Worm (Caenorhabditis elegans) whole organism, L2 larva: Measurements from ENCODE around the gene rpl-23.
A peak's percentile ranks its signal among the peaks of the same experiment; 100 is the strongest.

Source experiments
- C34F6.9 ChIP-seq: fragments of 150-350 bp; optimal IDR thresholded peaks from 2 replicates; lab custom pipeline; 2014; ENCODE audit warnings: missing biosample characterization, missing genetic modification characterization
- F13H6.1 ChIP-seq: sonication (generic microtip); optimal IDR thresholded peaks from 2 replicates; lab custom pipeline; 2016; ENCODE audit warnings: missing genetic modification characterization, missing compliant biosample characterization
- ZK546.5 ChIP-seq: sonication (generic microtip); optimal IDR thresholded peaks from 2 replicates; lab custom pipeline; 2017; ENCODE audit warnings: missing biosample characterization, missing genetic modification characterization
- ama-1 ChIP-seq: fragments of 150-350 bp; optimal IDR thresholded peaks from 2 replicates; lab custom pipeline; 2018; ENCODE audit warnings: inconsistent platforms
- ceh-16 ChIP-seq: fragments of 150-350 bp; optimal IDR thresholded peaks from 2 replicates; lab custom pipeline; 2014; ENCODE audit warnings: missing biosample characterization, missing genetic modification characterization
- ceh-82 ChIP-seq: fragments of 150-350 bp; optimal IDR thresholded peaks from 2 replicates; lab custom pipeline; 2014; ENCODE audit warnings: missing biosample characterization, missing genetic modification characterization
- crh-2 ChIP-seq: sonication (generic microtip); optimal IDR thresholded peaks from 2 replicates; lab custom pipeline; 2017; ENCODE audit warnings: missing biosample characterization, missing genetic modification characterization
- dmd-4 ChIP-seq: sonication (generic microtip); optimal IDR thresholded peaks from 2 replicates; lab custom pipeline; 2017; ENCODE audit warnings: missing biosample characterization, missing genetic modification characterization
- egl-27 ChIP-seq: sonication (generic microtip); optimal IDR thresholded peaks from 3 replicates; lab custom pipeline; 2017; ENCODE audit warnings: missing biosample characterization, missing genetic modification reagents, missing genetic modification characterization
- fos-1 ChIP-seq: fragments of 150-350 bp; optimal IDR thresholded peaks from 2 replicates; lab custom pipeline; 2014; ENCODE audit warnings: missing biosample characterization, missing genetic modification characterization
- gmeb-1 ChIP-seq: fragments of 150-350 bp; optimal IDR thresholded peaks from 2 replicates; lab custom pipeline; 2014; ENCODE audit warnings: missing biosample characterization, missing genetic modification characterization
- lin-13 ChIP-seq: fragments of 150-350 bp; optimal IDR thresholded peaks from 2 replicates; lab custom pipeline; 2014; ENCODE audit warnings: missing biosample characterization, missing genetic modification reagents, missing genetic modification characterization
- lin-39 ChIP-seq: fragments of 150-350 bp; optimal IDR thresholded peaks from 2 replicates; lab custom pipeline; 2014; ENCODE audit warnings: missing biosample characterization, missing genetic modification reagents, missing genetic modification characterization
- lsy-2 ChIP-seq, 2 experiments: fragments of 150-350 bp in 1 of 2; sonication (generic microtip) in 1 of 2; optimal IDR thresholded peaks; 2 replicates each; lab custom pipeline; 2014 to 2017; ENCODE audit warnings: missing biosample characterization in 2 of 2, missing genetic modification characterization in 2 of 2
- mdl-1 ChIP-seq, 2 experiments: fragments of 150-350 bp in 1 of 2; sonication (generic microtip) in 1 of 2; optimal IDR thresholded peaks; 2 replicates each; lab custom pipeline; 2017; ENCODE audit warnings: missing biosample characterization in 2 of 2, missing genetic modification characterization in 2 of 2
- nhr-10 ChIP-seq: sonication (generic microtip); optimal IDR thresholded peaks from 2 replicates; lab custom pipeline; 2017; ENCODE audit warnings: missing biosample characterization, missing genetic modification characterization
- nhr-11 ChIP-seq: fragments of 150-350 bp; optimal IDR thresholded peaks from 2 replicates; lab custom pipeline; 2014; ENCODE audit warnings: missing biosample characterization, missing genetic modification characterization
- nhr-12 ChIP-seq: fragments of 150-350 bp; optimal IDR thresholded peaks from 2 replicates; lab custom pipeline; 2014; ENCODE audit warnings: missing biosample characterization, missing genetic modification characterization
- nhr-129 ChIP-seq: fragments of 150-350 bp; optimal IDR thresholded peaks from 2 replicates; lab custom pipeline; 2014; ENCODE audit warnings: missing biosample characterization, missing genetic modification characterization
- nhr-23 ChIP-seq: fragments of 150-350 bp; optimal IDR thresholded peaks from 2 replicates; lab custom pipeline; 2014; ENCODE audit warnings: missing biosample characterization, missing genetic modification reagents, missing genetic modification characterization
- nhr-237 ChIP-seq: fragments of 150-350 bp; optimal IDR thresholded peaks from 2 replicates; lab custom pipeline; 2014; ENCODE audit warnings: missing biosample characterization, missing genetic modification characterization
- nhr-25 ChIP-seq: fragments of 150-350 bp; sonication (generic microtip); optimal IDR thresholded peaks from 3 replicates; lab custom pipeline; 2014; ENCODE audit warnings: missing biosample characterization, missing genetic modification characterization
- nhr-6 ChIP-seq: fragments of 150-350 bp; optimal IDR thresholded peaks from 2 replicates; lab custom pipeline; 2014; ENCODE audit warnings: missing biosample characterization, missing genetic modification characterization
- nhr-77 ChIP-seq: fragments of 150-350 bp; optimal IDR thresholded peaks from 2 replicates; lab custom pipeline; 2014; ENCODE audit warnings: missing biosample characterization, missing genetic modification characterization
- peb-1 ChIP-seq: fragments of 150-350 bp; optimal IDR thresholded peaks from 2 replicates; lab custom pipeline; 2014; ENCODE audit warnings: missing biosample characterization, missing genetic modification characterization
- sem-4 ChIP-seq: fragments of 150-350 bp; optimal IDR thresholded peaks from 2 replicates; lab custom pipeline; 2014; ENCODE audit warnings: missing biosample characterization, missing genetic modification reagents, missing genetic modification characterization
- skn-1 ChIP-seq: sonication (generic microtip); optimal IDR thresholded peaks from 2 replicates; lab custom pipeline; 2017; ENCODE audit warnings: missing biosample characterization, missing genetic modification characterization
- sma-3 ChIP-seq: sonication (generic microtip); optimal IDR thresholded peaks from 2 replicates; lab custom pipeline; 2016; ENCODE audit warnings: missing genetic modification reagents, missing genetic modification characterization, missing compliant biosample characterization
- snpc-4 ChIP-seq: fragments of 150-350 bp; optimal IDR thresholded peaks from 2 replicates; lab custom pipeline; 2014; ENCODE audit warnings: missing biosample characterization, missing genetic modification characterization
- unc-55 ChIP-seq: fragments of 150-350 bp; sonication (generic microtip); optimal IDR thresholded peaks from 3 replicates; lab custom pipeline; 2014; ENCODE audit warnings: missing biosample characterization, missing genetic modification reagents, missing genetic modification characterization
- zag-1 ChIP-seq: fragments of 150-350 bp; optimal IDR thresholded peaks from 2 replicates; lab custom pipeline; 2014; ENCODE audit warnings: missing biosample characterization, missing genetic modification characterization
- ztf-1 ChIP-seq: fragments of 200-800 bp; sonication (Bioruptor generic); conservative IDR thresholded peaks from 2 replicates; pipeline ENCODE4 v1.3.6; 2022; ENCODE audit warnings: missing genetic modification characterization, missing compliant biosample characterization
- ztf-4 ChIP-seq: fragments of 150-350 bp; optimal IDR thresholded peaks from 2 replicates; lab custom pipeline; 2014; ENCODE audit warnings: missing biosample characterization, missing genetic modification characterization

The rpl-23 gene

DNA sequence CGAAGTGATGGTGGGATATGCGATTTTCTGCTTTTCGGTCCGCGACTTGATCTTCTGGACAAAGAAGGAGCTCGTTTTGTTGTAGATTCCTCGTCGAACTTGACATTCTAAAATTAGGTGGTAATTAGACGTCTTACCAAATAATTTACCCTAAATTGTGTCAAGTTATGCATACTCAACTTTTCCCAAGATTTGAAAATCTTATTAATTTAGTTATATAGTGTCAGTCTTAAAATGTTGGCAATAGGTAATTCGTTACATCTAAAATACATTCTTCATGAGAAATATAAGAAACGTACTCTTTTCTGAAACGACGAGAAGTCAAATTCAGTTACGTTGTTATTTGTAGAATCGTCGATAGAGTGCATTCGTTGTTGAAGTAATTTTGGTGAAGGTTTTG, 1.6 kb upstream of the rpl-23 start:
- no peak for TF ChIP-seq F13H6.1 (tag; lab: Kevin White, UChicago)
- TF ChIP-seq lsy-2 (tag; optimal IDR thresholded peaks at IDR 0.05; lab: Kevin White, UChicago): no peak
- TF ChIP-seq C34F6.9: no peak
- TF ChIP-seq mdl-1 (tag; optimal IDR thresholded peaks at IDR 0.05; lab: Kevin White, UChicago): no peak
- TF ChIP-seq egl-27: no peak
- no peak for TF ChIP-seq ZK546.5 (tag; lab: Kevin White, UChicago)
- no peak for TF ChIP-seq nhr-77 (tag; lab: Kevin White, UChicago)
- no peak for TF ChIP-seq nhr-11 (tag; lab: Kevin White, UChicago)

DNA sequence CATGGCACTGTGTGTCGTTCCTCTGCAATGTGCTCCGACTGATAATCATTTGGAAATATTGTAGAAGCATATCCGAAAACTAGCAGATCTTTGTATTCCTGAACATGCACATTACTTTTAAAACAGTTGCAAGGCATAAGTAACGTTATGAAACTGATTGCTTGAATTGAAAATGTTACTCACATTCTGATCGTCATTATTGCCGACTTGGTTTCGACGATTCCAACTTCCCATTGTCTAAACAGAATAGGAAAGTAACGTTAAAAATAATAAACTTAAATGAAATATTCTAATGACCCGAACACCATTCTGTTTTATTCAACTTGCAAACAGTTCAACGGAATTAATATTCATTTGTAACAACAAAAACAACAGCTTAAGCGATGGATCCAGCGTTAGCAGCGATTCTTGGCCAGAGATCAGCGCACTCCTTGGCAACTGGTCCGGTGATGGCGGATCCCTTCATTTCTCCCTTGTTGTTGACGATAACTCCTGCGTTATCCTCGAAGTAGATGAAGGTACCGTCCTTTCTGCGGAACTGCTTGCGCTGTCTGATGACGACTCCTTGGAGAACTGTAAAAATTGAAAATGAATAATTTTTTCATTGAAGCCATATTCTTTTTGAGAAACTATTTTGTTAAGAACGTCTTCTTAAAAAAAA, 569 bp downstream of the rpl-23 start, which contains the start of gene swp-1:
TSS of gene swp-1 (minus strand) at position 298 of the 661 bp plus-strand sequence.
- TF ChIP-seq ztf-1: no peak
- TF ChIP-seq ceh-16 (tag; lab: Kevin White, UChicago): no peak
- TF ChIP-seq fos-1: no peak
- TF ChIP-seq C34F6.9: no peak
- TF ChIP-seq nhr-12 (tag; lab: Kevin White, UChicago): no peak
- no peak for TF ChIP-seq nhr-6 (tag; lab: Kevin White, UChicago)
- no peak for TF ChIP-seq nhr-10 (tag; lab: Kevin White, UChicago)
- TF ChIP-seq ztf-4: no peak

DNA sequence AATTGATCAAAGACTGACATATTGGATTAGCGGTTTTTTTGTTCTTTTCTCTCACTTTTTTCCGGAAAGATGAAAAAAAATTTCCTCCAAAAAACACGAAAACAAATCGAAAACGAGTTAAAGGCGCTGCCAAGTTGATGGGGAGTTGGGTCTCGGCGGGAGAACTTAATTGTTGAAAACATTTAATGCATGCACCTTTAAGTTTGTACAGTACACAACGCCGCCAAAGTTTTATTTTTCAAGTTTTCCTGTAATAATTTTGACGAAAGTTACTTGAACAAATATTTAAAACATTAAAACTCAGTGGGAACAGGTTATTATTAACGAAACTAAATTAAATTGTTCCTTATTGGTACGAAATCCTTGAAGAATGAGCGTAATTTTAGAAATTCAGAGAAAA, 4.4 kb downstream of the rpl-23 start:
- no peak for TF ChIP-seq ama-1 (lab: Kevin White, UChicago)
- TF ChIP-seq nhr-12 (tag; lab: Kevin White, UChicago): no peak
- no peak for TF ChIP-seq nhr-129 (tag; lab: Kevin White, UChicago)
- no peak for TF ChIP-seq dmd-4 (tag; lab: Kevin White, UChicago)
- no peak for TF ChIP-seq gmeb-1 (tag; lab: Kevin White, UChicago)
- no peak for TF ChIP-seq nhr-237 (tag; lab: Kevin White, UChicago)
- TF ChIP-seq, all 48 proteins: peak for 0

DNA sequence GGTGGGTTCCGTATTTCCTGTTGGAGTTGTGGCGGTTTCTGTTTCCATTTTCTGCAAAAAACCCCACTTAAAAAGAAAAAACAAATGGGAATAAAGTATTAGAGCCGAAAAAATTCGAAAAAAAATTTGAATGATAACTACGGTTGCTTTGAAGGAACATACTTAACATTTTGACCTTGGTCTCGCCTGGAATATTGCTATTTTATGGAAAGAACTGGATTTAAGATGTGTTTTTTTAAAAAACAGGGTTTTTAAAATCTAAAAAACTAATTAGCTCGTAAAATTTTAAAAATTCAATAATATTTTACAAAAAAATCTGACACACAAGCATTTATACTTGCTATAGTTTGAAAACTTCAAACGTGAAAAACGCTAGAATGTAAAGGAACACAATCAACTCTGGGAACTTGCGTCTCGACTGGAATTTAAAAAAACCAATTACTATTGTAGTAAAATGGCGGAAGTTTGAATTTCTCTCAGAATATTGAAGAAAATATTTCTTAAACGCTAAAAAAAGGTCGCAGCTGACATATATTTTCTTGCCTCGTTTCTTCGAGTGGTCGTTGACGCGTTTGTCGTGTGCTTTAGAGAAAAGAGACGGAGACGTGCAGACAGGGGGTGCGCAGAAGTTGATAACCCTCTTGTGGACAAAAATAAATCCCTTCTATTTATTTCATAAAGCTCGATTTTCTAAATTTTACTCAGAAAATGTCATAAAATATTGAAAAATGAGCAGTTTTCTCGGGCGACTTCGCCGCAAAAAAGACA, 7.8 kb downstream of the rpl-23 start, which contains the start of the genes lgg-3 and rgs-5:
TSS of gene lgg-3 (minus strand) at position 51 of the 768 bp plus-strand sequence.
TSS of gene rgs-5 (plus strand) at position 593 of the 768 bp plus-strand sequence.
- TF ChIP-seq zag-1 (tag; lab: Kevin White, UChicago) (no peak), sem-4 (tag; lab: Kevin White, UChicago) (no peak), F13H6.1 (tag; lab: Kevin White, UChicago) (no peak), ztf-4 (no peak), sma-3 (GFP tag; lab: Kevin White, UChicago) (no peak), dmd-4 (tag; lab: Kevin White, UChicago) (no peak), nhr-10 (tag; lab: Kevin White, UChicago) (no peak), crh-2 (tag; lab: Kevin White, UChicago) (peak; percentile 53), nhr-129 (tag; lab: Kevin White, UChicago) (peak; percentile 52), unc-55 (GFP tag; lab: Kevin White, UChicago) (peak; percentile 61), nhr-25 (no peak), nhr-12 (tag; lab: Kevin White, UChicago) (no peak), fos-1 (peak; percentile 24), peb-1 (tag; lab: Kevin White, UChicago) (no peak), lsy-2 (tag; optimal IDR thresholded peaks at IDR 0.05; lab: Kevin White, UChicago) (peak; percentile 1 to 65), C34F6.9 (peak; percentile 56), snpc-4 (tag; lab: Kevin White, UChicago) (peak; percentile 34), ama-1 (lab: Kevin White, UChicago) (no peak), lin-13 (peak; percentile 50)
- TF ChIP-seq, all 48 proteins: peak for 8

DNA sequence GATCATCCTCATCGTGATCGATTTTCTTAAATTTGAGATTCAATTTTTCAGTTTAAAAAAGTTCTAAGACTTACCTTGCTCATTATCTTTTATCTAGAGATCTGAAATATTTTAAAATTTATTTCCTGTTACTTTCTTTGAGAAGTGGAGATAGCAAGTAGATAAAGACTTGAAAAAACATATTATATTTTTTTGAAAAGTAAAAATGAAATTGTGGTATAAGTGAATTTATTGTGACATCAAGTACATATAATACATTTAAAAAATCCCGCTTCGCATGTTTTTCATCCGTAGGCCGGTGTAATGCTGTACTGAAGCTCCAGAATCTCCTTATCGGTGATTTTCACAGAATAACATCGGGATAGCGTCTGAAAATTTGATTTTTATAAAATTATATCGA, 8.7 kb downstream of the rpl-23 start, which contains the start of gene B0336.7:
TSS of gene B0336.7 (minus strand) at position 101 of the 400 bp plus-strand sequence.
- TF ChIP-seq fos-1: no peak
- no peak for TF ChIP-seq sem-4 (tag; lab: Kevin White, UChicago)
- TF ChIP-seq egl-27: no peak
- no peak for TF ChIP-seq nhr-237 (tag; lab: Kevin White, UChicago)
- TF ChIP-seq ztf-1: no peak
- TF ChIP-seq lin-39 (tag; lab: Kevin White, UChicago): no peak
- TF ChIP-seq nhr-23 (tag; lab: Kevin White, UChicago): no peak
- no peak for TF ChIP-seq ceh-82
- TF ChIP-seq sma-3 (GFP tag; lab: Kevin White, UChicago): no peak
- TF ChIP-seq skn-1 (tag; lab: Kevin White, UChicago): no peak
- TF ChIP-seq ZK546.5 (tag; lab: Kevin White, UChicago): no peak
